Worm (Caenorhabditis elegans) whole organism, L3 larva: ENCODE results near the gene sri-50.

ENCODE experiments used
- ama-1 ChIP-seq: fragments of 150-350 bp; optimal IDR thresholded peaks from 2 replicates; lab custom pipeline; 2018
- tbx-2 ChIP-seq: sonication (generic microtip); optimal IDR thresholded peaks from 2 replicates; lab custom pipeline; 2016; ENCODE audit warnings: mild to moderate bottlenecking, missing genetic modification characterization, missing compliant biosample characterization

DNA sequence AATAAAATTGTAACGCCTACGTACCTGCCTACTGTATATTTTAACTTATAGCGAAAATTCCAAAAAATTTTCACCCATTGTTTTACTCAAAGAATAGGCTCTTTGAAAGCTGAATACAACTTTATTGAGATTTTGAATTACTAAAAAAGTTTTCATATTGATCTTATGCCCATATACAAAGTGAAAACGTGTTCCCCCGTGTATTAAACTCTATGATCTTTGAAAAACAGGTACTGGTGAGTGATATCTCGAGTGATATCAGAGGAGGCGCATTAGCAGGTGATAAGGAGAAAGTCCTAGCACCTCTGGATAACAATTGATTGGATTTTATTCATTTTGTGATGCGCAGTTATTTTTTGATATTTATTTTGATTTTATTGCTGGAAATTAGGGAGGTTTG is 36.7 kb downstream of the sri-50 start, which contains the start of gene C17F4.3:
- TF ChIP-seq ama-1 (lab: Kevin White, UChicago) = no peak
- TF ChIP-seq tbx-2 (tag; lab: Kevin White, UChicago) = no peak
